Worm (Caenorhabditis elegans) whole organism, L4 larva: ENCODE measurements around the gene fbxb-75.

Experiments used
- daf-12 ChIP-seq: fragments of 150-350 bp; optimal IDR thresholded peaks from 2 replicates; lab custom pipeline; 2014; ENCODE audit warnings: missing biosample characterization, missing genetic modification reagents, missing genetic modification characterization
- egl-27 ChIP-seq: sonication (generic microtip); optimal IDR thresholded peaks from 3 replicates; lab custom pipeline; 2017; ENCODE audit warnings: missing biosample characterization, missing genetic modification reagents, missing genetic modification characterization
- lsy-2 ChIP-seq, 2 experiments: fragments of 150-350 bp in 1 of 2; sonication (generic microtip) in 1 of 2; optimal IDR thresholded peaks; 2 replicates each; lab custom pipeline; 2014 to 2017; ENCODE audit warnings: missing biosample characterization in 2 of 2, missing genetic modification characterization in 2 of 2
- nhr-11 ChIP-seq: fragments of 150-350 bp; optimal IDR thresholded peaks from 2 replicates; lab custom pipeline; 2014; ENCODE audit warnings: missing biosample characterization, missing genetic modification characterization
- skn-1 ChIP-seq: fragments of 150-350 bp; optimal IDR thresholded peaks from 2 replicates; lab custom pipeline; 2014; ENCODE audit warnings: missing biosample characterization, missing genetic modification characterization
- zag-1 ChIP-seq: fragments of 150-350 bp; optimal IDR thresholded peaks from 2 replicates; lab custom pipeline; 2014; ENCODE audit warnings: missing biosample characterization, missing genetic modification characterization

ce11 chrIV:4408714-4409113, 32.3 kb downstream of the fbxb-75 start:
- TF ChIP-seq zag-1 (tag; lab: Kevin White, UChicago) (no peak), skn-1 (tag; lab: Kevin White, UChicago) (no peak), nhr-11 (no peak), egl-27 (tag; lab: Kevin White, UChicago) (no peak), lsy-2 (tag; optimal IDR thresholded peaks at IDR 0.05; lab: Kevin White, UChicago) (no peak), daf-12 (tag; lab: Kevin White, UChicago) (no peak)
